Worm (Caenorhabditis elegans): ENCODE measurements around the gene ZC190.10.

The ZC190.10 gene

DNA sequence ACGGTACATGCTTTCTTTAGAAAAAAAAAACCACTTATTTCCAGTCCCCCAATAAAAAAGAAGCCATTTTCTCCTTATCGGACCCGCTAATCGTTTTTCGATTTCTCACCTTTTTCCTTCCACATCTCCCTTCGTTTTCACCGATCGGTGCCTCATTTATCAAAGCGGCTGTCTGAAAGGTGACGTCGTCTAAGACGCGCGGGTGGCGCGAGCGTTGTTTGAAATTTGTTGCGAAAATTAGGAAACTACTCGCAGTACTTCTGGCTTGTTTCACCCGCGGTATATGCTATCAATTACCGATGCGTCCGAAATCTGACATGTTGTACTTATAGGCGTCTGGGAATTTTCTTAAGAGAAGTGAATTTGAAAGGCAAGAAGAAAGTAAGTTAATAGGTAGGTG, 43.9 kb downstream of the ZC190.10 start (continued):
- TF ChIP-seq ets-5 (GFP tag; IDR thresholded peaks at IDR 0.05) (no peak), unc-62 (GFP tag; optimal IDR thresholded peaks at IDR 0.05) (no peak), aly-2 (tag; optimal IDR thresholded peaks at IDR 0.05) (no peak), jun-1 (tag; optimal IDR thresholded peaks at IDR 0.05) (no peak), nhr-20 (tag; optimal IDR thresholded peaks at IDR 0.05) (peak; percentile 43), nhr-71 (tag; optimal IDR thresholded peaks at IDR 0.05) (peak; percentile 22), nhr-47 (tag; optimal IDR thresholded peaks at IDR 0.05) (no peak)

DNA sequence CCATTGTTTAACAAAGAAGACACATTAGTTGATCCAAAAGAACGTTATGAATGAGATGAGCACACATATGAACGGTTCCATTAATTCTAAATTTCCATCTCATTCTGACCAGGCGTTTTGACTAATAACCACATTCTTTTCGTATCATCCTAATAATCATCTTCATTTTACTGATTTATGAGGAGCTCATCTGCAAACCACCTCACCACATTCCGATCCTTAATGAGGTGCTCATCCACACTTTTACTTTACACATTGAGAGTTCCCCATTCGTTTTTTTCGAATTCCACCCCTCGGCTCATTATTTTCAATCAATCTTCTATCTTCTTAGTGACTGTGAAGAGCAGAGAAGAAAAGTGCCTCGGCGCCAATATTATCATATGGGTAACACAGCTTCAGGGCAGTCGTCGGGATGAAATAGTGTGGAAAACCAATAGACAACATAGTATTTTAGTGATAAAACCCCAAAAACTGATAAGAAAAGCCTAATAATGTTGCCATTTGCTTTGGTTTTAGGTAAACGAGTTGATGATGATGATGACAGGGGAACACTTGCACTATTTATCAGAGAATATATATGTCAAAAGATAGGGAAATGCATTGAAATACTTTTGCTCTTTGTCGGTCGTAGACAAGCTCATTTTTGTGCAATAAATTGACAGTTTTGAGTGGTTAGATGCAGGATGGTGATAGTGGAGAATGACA, 45.0 kb downstream of the ZC190.10 start:
- peak; percentile 98 for TF ChIP-seq elt-2 (tag; optimal IDR thresholded peaks at IDR 0.05)
- TF ChIP-seq lin-35 (GFP tag; optimal IDR thresholded peaks at IDR 0.05) = peak in 1 of 2 experiments; percentile 32
- no peak for TF ChIP-seq dpl-1 (GFP tag; optimal IDR thresholded peaks at IDR 0.05)
- TF ChIP-seq blmp-1 (tag; optimal IDR thresholded peaks at IDR 0.05) = no peak
- TF ChIP-seq C04F5.9 (tag; optimal IDR thresholded peaks at IDR 0.05) = no peak
- no peak for TF ChIP-seq skn-1 (tag; optimal IDR thresholded peaks at IDR 0.05)
- TF ChIP-seq mab-9 (GFP tag; IDR thresholded peaks at IDR 0.05) = no peak
- peak; percentile 17 for TF ChIP-seq nhr-20 (tag; optimal IDR thresholded peaks at IDR 0.05)
- no peak for TF ChIP-seq C16A3.4 (tag; optimal IDR thresholded peaks at IDR 0.05)
- no peak for TF ChIP-seq ztf-4 (tag; optimal IDR thresholded peaks at IDR 0.05)
- peak; percentile 41 for TF ChIP-seq lin-14 (GFP tag; optimal IDR thresholded peaks at IDR 0.05)
- TF ChIP-seq jun-1 (tag; optimal IDR thresholded peaks at IDR 0.05) = peak; percentile 58
- no peak for TF ChIP-seq efl-1 (optimal IDR thresholded peaks at IDR 0.05)
- peak in 1 of 2 experiments; percentile 72 for TF ChIP-seq efl-1 (GFP tag; optimal IDR thresholded peaks at IDR 0.05 in 1 of 2)
- no peak for TF ChIP-seq ztf-11 (tag; optimal IDR thresholded peaks at IDR 0.05)
- peak; percentile 71 for TF ChIP-seq tlp-1 (tag; optimal IDR thresholded peaks at IDR 0.05)
- no peak for TF ChIP-seq unc-98 (GFP tag; IDR thresholded peaks at IDR 0.05)
- TF ChIP-seq mdl-1 (tag; optimal IDR thresholded peaks at IDR 0.05) = no peak

DNA sequence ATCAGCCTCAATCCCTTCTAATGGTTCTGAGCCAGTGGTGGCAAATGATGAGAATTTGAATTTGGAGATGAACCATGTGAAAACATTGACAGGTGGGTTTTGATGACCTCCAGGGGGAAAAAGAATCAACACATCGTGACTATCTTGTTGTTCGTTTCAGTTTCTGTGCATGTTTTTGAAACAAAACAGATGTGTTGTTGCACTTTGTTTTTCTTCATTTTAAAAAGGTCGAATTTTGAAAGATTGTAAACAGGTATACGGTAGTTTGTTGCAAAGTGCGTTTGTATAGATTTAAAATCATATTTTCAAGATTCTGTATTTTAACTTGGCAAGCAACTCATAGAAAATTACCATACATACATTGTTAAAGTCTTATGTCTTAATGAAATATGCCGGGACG, 45.8 kb downstream of the ZC190.10 start:
- TF ChIP-seq dpl-1 (GFP tag; optimal IDR thresholded peaks at IDR 0.05) (no peak), alr-1 (tag; optimal IDR thresholded peaks at IDR 0.05; ENCODE audit: borderline replicate concordance) (no peak), ztf-4 (tag; optimal IDR thresholded peaks at IDR 0.05) (no peak), fkh-4 (tag; optimal IDR thresholded peaks at IDR 0.05; ENCODE audit: borderline replicate concordance) (no peak), pax-3 (tag; optimal IDR thresholded peaks at IDR 0.05) (no peak), efl-3 (GFP tag; optimal IDR thresholded peaks at IDR 0.05) (no peak), nhr-12 (tag; optimal IDR thresholded peaks at IDR 0.05) (no peak), C16A3.4 (tag; optimal IDR thresholded peaks at IDR 0.05) (no peak), nhr-84 (tag; optimal IDR thresholded peaks at IDR 0.05) (no peak), unc-130 (tag; optimal IDR thresholded peaks at IDR 0.05) (no peak), grh-1 (GFP tag; IDR thresholded peaks at IDR 0.05) (no peak), hlh-17 (GFP tag; optimal IDR thresholded peaks at IDR 0.05; ENCODE audit: borderline replicate concordance) (no peak), pag-3 (tag; optimal IDR thresholded peaks at IDR 0.05; ENCODE audit: borderline replicate concordance, insufficient read depth) (no peak), dsc-1 (tag; optimal IDR thresholded peaks at IDR 0.05) (no peak)

DNA sequence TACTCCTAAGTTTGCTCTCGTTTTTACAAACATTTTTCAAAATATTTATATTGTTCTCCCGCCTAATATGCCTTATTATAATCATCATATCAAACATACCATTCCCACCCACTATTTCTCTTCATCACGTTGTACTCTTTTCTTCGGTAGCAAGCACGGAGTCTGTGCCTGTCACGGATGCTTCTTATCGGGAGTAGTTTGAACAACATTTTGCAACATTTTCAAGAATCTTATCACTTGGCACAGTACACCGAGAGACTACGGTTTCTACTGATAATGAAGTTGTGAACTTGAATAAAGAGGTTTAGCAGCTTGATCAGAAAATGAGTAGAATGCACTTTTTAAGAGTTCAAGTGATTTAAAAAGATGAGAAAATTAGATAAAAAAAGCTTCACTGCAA, 47.9 kb downstream of the ZC190.10 start:
- peak; percentile 34 for TF ChIP-seq lin-14 (GFP tag; optimal IDR thresholded peaks at IDR 0.05)
- no peak for TF ChIP-seq nhr-28 (tag; optimal IDR thresholded peaks at IDR 0.05)
- no peak for TF ChIP-seq unc-130 (tag; optimal IDR thresholded peaks at IDR 0.05)
- TF ChIP-seq sox-4 (tag; optimal IDR thresholded peaks at IDR 0.05) = no peak
- peak; percentile 57 for TF ChIP-seq pqm-1 (tag; optimal IDR thresholded peaks at IDR 0.05)
- TF ChIP-seq nhr-71 (tag; optimal IDR thresholded peaks at IDR 0.05) = no peak
- TF ChIP-seq pax-3 (tag; optimal IDR thresholded peaks at IDR 0.05) = peak; percentile 1
- TF ChIP-seq lsy-2 (tag; optimal IDR thresholded peaks at IDR 0.05) = peak in 1 of 2 experiments; percentile 16
- no peak for TF ChIP-seq tlp-1 (tag; optimal IDR thresholded peaks at IDR 0.05)
- TF ChIP-seq lin-13 (GFP tag; optimal IDR thresholded peaks at IDR 0.05) = no peak
- no peak for TF ChIP-seq ama-1 (optimal IDR thresholded peaks at IDR 0.05)
- no peak for TF ChIP-seq skn-1 (tag; optimal IDR thresholded peaks at IDR 0.05)
- TF ChIP-seq elt-2 (tag; optimal IDR thresholded peaks at IDR 0.05) = peak; percentile 94
- no peak for TF ChIP-seq egl-13 (tag; optimal IDR thresholded peaks at IDR 0.05)
- peak; percentile 12 for TF ChIP-seq nhr-20 (tag; optimal IDR thresholded peaks at IDR 0.05)
- TF ChIP-seq lin-35 (GFP tag; optimal IDR thresholded peaks at IDR 0.05) = peak in 1 of 2 experiments; percentile 22
